Fruit fly (Drosophila melanogaster): Measurements from ENCODE around the gene CG17233.

DNA sequence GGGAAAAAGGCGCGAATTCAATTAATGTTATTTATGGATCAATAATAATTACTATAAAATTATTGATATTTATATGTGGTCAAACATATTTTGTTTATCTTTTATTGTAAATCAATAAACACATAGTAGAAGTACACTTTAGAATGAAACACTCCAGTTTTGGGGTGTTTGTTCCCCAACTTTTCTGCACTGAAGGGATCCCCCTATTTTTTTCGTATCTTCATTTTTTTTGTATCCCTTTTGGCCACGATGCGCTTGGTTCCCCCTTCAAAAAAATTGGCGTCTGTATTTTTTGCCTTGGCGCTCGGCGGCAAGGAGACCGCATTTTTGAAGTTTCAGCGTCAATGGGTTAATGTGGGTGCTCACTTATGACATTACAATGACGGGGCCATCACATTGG is 950 bp downstream of the CG17233 start, which contains the start of gene Clc:
- no peak for TF ChIP-seq h (optimal IDR thresholded peaks at IDR 0.05)
- TF ChIP-seq insv (optimal IDR thresholded peaks at IDR 0.05) = no peak
- no peak for TF ChIP-seq psq (optimal IDR thresholded peaks at IDR 0.05)
- no peak for TF ChIP-seq Myc (optimal IDR thresholded peaks at IDR 0.05)
- no peak for TF ChIP-seq Sin3A (optimal IDR thresholded peaks at IDR 0.05)

All from Kc167 (cell line).